Fruit fly (Drosophila melanogaster) whole organism: ENCODE data around the gene SpdS.

ENCODE experiments used
- CG8478 ChIP-seq: fragments of >200 bp; optimal IDR thresholded peaks from 2 replicates; lab custom pipeline; 2018; ENCODE audit warnings: inconsistent platforms
- Dll ChIP-seq: fragments of >200 bp; optimal IDR thresholded peaks from 2 replicates; lab custom pipeline; 2017
- EcR ChIP-seq, 2 experiments: fragments of >200 bp; optimal IDR thresholded peaks; 2 replicates each; lab custom pipeline; 2017; ENCODE audit warnings: missing biosample characterization in 2 of 2, missing genetic modification characterization in 2 of 2, missing genetic modification reagents in 2 of 2
- pan ChIP-seq: fragments of >200 bp; optimal IDR thresholded peaks from 2 replicates; lab custom pipeline; 2017
- psq ChIP-seq: fragments of >200 bp; optimal IDR thresholded peaks from 2 replicates; lab custom pipeline; 2017
- usp ChIP-seq: fragments of >200 bp; optimal IDR thresholded peaks from 2 replicates; lab custom pipeline; 2017; ENCODE audit warnings: missing biosample characterization, missing genetic modification characterization, mixed read lengths

The SpdS gene

dm6 chr3R:9631564-9631963 lies at the start of gene SpdS:
Gene SpdS, plus strand, starts transcription at chr3R:9631641.
- TF ChIP-seq Dll (lab: Kevin White, UChicago) = no peak

dm6 chr3R:9581973-9582372 lies 49.5 kb upstream of the SpdS start:
- TF ChIP-seq CG8478 = no peak
- no peak for TF ChIP-seq pan (lab: Kevin White, UChicago)
- no peak for TF ChIP-seq Dll (lab: Kevin White, UChicago)
- no peak for TF ChIP-seq psq (lab: Kevin White, UChicago)
- no peak for TF ChIP-seq usp (GFP tag; lab: Kevin White, UChicago)
- TF ChIP-seq EcR (GFP tag; optimal IDR thresholded peaks at IDR 0.05; lab: Kevin White, UChicago) = no peak

- TF ChIP-seq EcR (GFP tag; optimal IDR thresholded peaks at IDR 0.05; lab: Kevin White, UChicago) (no peak), usp (GFP tag; lab: Kevin White, UChicago) (no peak), pan (lab: Kevin White, UChicago) (no peak), psq (lab: Kevin White, UChicago) (no peak), Dll (lab: Kevin White, UChicago) (no peak), CG8478 (no peak)
These were observed 48.3 kb upstream of the SpdS start, which contains the start of gene CG33654 for dm6 chr3R:9583122-9583521. Gene CG33654, minus strand, starts transcription at chr3R:9583222.

dm6 chr3R:9586663-9587248 lies 44.7 kb upstream of the SpdS start, which contains the start of gene P58IPK:
Gene P58IPK, plus strand, starts transcription at chr3R:9586942.
- no peak for TF ChIP-seq pan (lab: Kevin White, UChicago)
- no peak for TF ChIP-seq CG8478

dm6 chr3R:9590952-9591532 lies 40.4 kb upstream of the SpdS start, which contains the start of the genes bocks and CG8312:
Gene bocks, minus strand, starts transcription at chr3R:9591002.
Gene CG8312, plus strand, starts transcription at chr3R:9591309.
- no peak for TF ChIP-seq pan (lab: Kevin White, UChicago)
- no peak for TF ChIP-seq usp (GFP tag; lab: Kevin White, UChicago)
- TF ChIP-seq Dll (lab: Kevin White, UChicago) = no peak
- TF ChIP-seq CG8478 = no peak
- no peak for TF ChIP-seq EcR (GFP tag; optimal IDR thresholded peaks at IDR 0.05; lab: Kevin White, UChicago)
- TF ChIP-seq psq (lab: Kevin White, UChicago) = no peak

- TF ChIP-seq pan (lab: Kevin White, UChicago) (no peak), CG8478 (no peak), usp (GFP tag; lab: Kevin White, UChicago) (no peak), psq (lab: Kevin White, UChicago) (no peak), EcR (GFP tag; optimal IDR thresholded peaks at IDR 0.05; lab: Kevin White, UChicago) (no peak), Dll (lab: Kevin White, UChicago) (no peak)
These were observed 39.6 kb upstream of the SpdS start for dm6 chr3R:9591769-9592388.

- TF ChIP-seq psq (lab: Kevin White, UChicago) = no peak
- no peak for TF ChIP-seq Dll (lab: Kevin White, UChicago)
- no peak for TF ChIP-seq pan (lab: Kevin White, UChicago)
- TF ChIP-seq CG8478 = no peak
- TF ChIP-seq usp (GFP tag; lab: Kevin White, UChicago) = no peak
- TF ChIP-seq EcR (GFP tag; optimal IDR thresholded peaks at IDR 0.05; lab: Kevin White, UChicago) = no peak
These were observed 37.8 kb upstream of the SpdS start for dm6 chr3R:9593408-9594250.

dm6 chr3R:9594251-9594581 lies 37.2 kb upstream of the SpdS start:
- no peak for TF ChIP-seq pan (lab: Kevin White, UChicago)
- no peak for TF ChIP-seq CG8478
- no peak for TF ChIP-seq usp (GFP tag; lab: Kevin White, UChicago)
- TF ChIP-seq psq (lab: Kevin White, UChicago) = no peak
- no peak for TF ChIP-seq EcR (GFP tag; optimal IDR thresholded peaks at IDR 0.05; lab: Kevin White, UChicago)
- TF ChIP-seq Dll (lab: Kevin White, UChicago) = no peak

- TF ChIP-seq psq (lab: Kevin White, UChicago) (no peak), EcR (GFP tag; optimal IDR thresholded peaks at IDR 0.05; lab: Kevin White, UChicago) (no peak), CG8478 (no peak), usp (GFP tag; lab: Kevin White, UChicago) (no peak)
These were observed 36.6 kb upstream of the SpdS start for dm6 chr3R:9594839-9595238.

dm6 chr3R:9595681-9596357 lies 35.6 kb upstream of the SpdS start:
- no peak for TF ChIP-seq pan (lab: Kevin White, UChicago)

- no peak for TF ChIP-seq Dll (lab: Kevin White, UChicago)
- TF ChIP-seq EcR (GFP tag; optimal IDR thresholded peaks at IDR 0.05; lab: Kevin White, UChicago) = no peak
- TF ChIP-seq CG8478 = no peak
- no peak for TF ChIP-seq psq (lab: Kevin White, UChicago)
- no peak for TF ChIP-seq pan (lab: Kevin White, UChicago)
- TF ChIP-seq usp (GFP tag; lab: Kevin White, UChicago) = no peak
These were observed 34.8 kb upstream of the SpdS start for dm6 chr3R:9596615-9597014.
